Worm (Caenorhabditis elegans): ENCODE results near the gene Y94H6A.10.

ce11 chrIV:2664901-2665201 lies 45.6 kb downstream of the Y94H6A.10 start:
- TF ChIP-seq lin-39 (tag; optimal IDR thresholded peaks at IDR 0.05), result no peak
- TF ChIP-seq snpc-4 (tag; optimal IDR thresholded peaks at IDR 0.05), result no peak
- TF ChIP-seq nhr-12 (tag; optimal IDR thresholded peaks at IDR 0.05), result no peak
- no peak for TF ChIP-seq tbx-2 (tag; optimal IDR thresholded peaks at IDR 0.05)
- no peak for TF ChIP-seq fkh-10 (GFP tag; optimal IDR thresholded peaks at IDR 0.05)
- TF ChIP-seq unc-39 (tag; optimal IDR thresholded peaks at IDR 0.05), result no peak

Measured in whole organism, L3 larva.